Comparison of ENCODE assay signal across 2 fruit fly cellular contexts in genomic region chr3R:25982734-25983133, dm6.
TF ChIP-seq lines count a peak whose summit lies in the region.

Gene Nf1, plus strand, starts transcription at chr3R:25983013.

- no peak for TF ChIP-seq CTCF in whole organism, embryonic (GFP tag; optimal IDR thresholded peaks at IDR 0.05; lab: Kevin White, UChicago)

TF ChIP-seq in whole organism, embryonic, 481 proteins besides CTCF, POLR2A, EP300 and RAD21 (continues in another document):
- no peak for TF ChIP-seq CG18262 (tag; optimal IDR thresholded peaks at IDR 0.05; lab: Kevin White, UChicago)
- TF ChIP-seq CG7963 (GFP tag; IDR thresholded peaks at IDR 0.05; lab: Robert Waterston, UW; ENCODE audit: partially characterized antibody): 0 out of 3 replicates have a peak, but pooled peaks have one; percentile 38
- no peak for TF ChIP-seq CG43689 (GFP tag; IDR thresholded peaks at IDR 0.05; lab: Robert Waterston, UW)
- TF ChIP-seq CG13424 (tag; optimal IDR thresholded peaks at IDR 0.05; lab: Kevin White, UChicago): no peak
- peak; percentile 7 for TF ChIP-seq Antp (GFP tag; optimal IDR thresholded peaks at IDR 0.05; lab: Kevin White, UChicago)
- peak; percentile 90 for TF ChIP-seq bbx (GFP tag; IDR thresholded peaks at IDR 0.05; lab: Robert Waterston, UW; ENCODE audit: partially characterized antibody)
- peak; percentile 73 for TF ChIP-seq CG2116 (GFP tag; optimal IDR thresholded peaks at IDR 0.05; lab: Kevin White, UChicago)
- peak; percentile 66 for TF ChIP-seq HLH4C (GFP tag; IDR thresholded peaks at IDR 0.05; lab: Robert Waterston, UW; ENCODE audit: partially characterized antibody)
- TF ChIP-seq CG2678 (tag; optimal IDR thresholded peaks at IDR 0.05; lab: Kevin White, UChicago): no peak
- peak; percentile 48; the same call in 1 of the 2 replicates for TF ChIP-seq tna (GFP tag; IDR thresholded peaks at IDR 0.05; lab: Robert Waterston, UW; ENCODE audit: partially characterized antibody)
- peak; percentile 26 for TF ChIP-seq MESR4 (GFP tag; optimal IDR thresholded peaks at IDR 0.05; lab: Kevin White, UChicago)
- peak; percentile 77 for TF ChIP-seq CG6791 (GFP tag; IDR thresholded peaks at IDR 0.05; lab: Robert Waterston, UW; ENCODE audit: partially characterized antibody)
- peak; percentile 61; the same call in 1 of the 2 replicates for TF ChIP-seq nerfin-2 (GFP tag; IDR thresholded peaks at IDR 0.05; lab: Robert Waterston, UW; ENCODE audit: partially characterized antibody)
- TF ChIP-seq Dref (GFP tag; IDR thresholded peaks at IDR 0.05; lab: Robert Waterston, UW): peak; percentile 86
- TF ChIP-seq CHES-1-like (GFP tag; optimal IDR thresholded peaks at IDR 0.05; lab: Kevin White, UChicago): no peak
- peak; percentile 49 for TF ChIP-seq zen (tag; optimal IDR thresholded peaks at IDR 0.05; lab: Kevin White, UChicago)
- peak; percentile 57; the same call in 1 of the 3 replicates for TF ChIP-seq mld (GFP tag; IDR thresholded peaks at IDR 0.05; lab: Robert Waterston, UW; ENCODE audit: partially characterized antibody)
- TF ChIP-seq CG17568 (GFP tag; optimal IDR thresholded peaks at IDR 0.05; lab: Kevin White, UChicago): no peak
- 0 out of 2 replicates have a peak, but pooled peaks have one; percentile 13 for TF ChIP-seq CG3847 (GFP tag; IDR thresholded peaks at IDR 0.05; lab: Robert Waterston, UW)
- TF ChIP-seq HmgZ (tag; optimal IDR thresholded peaks at IDR 0.05; lab: Kevin White, UChicago): no peak
- TF ChIP-seq knrl (GFP tag; IDR thresholded peaks at IDR 0.05; lab: Robert Waterston, UW; ENCODE audit: partially characterized antibody): peak; percentile 85
- TF ChIP-seq CG7357 (GFP tag; IDR thresholded peaks at IDR 0.05; lab: Robert Waterston, UW): no peak
- peak; percentile 13 for TF ChIP-seq Sry-β (GFP tag; optimal IDR thresholded peaks at IDR 0.05; lab: Kevin White, UChicago)
- no peak for TF ChIP-seq CG17912 (GFP tag; optimal IDR thresholded peaks at IDR 0.05; lab: Kevin White, UChicago)
- TF ChIP-seq Mrtf (GFP tag; IDR thresholded peaks at IDR 0.05; lab: Robert Waterston, UW): no peak
- peak; percentile 89 for TF ChIP-seq amos (GFP tag; IDR thresholded peaks at IDR 0.05; lab: Robert Waterston, UW; ENCODE audit: partially characterized antibody)
- peak; percentile 98 for TF ChIP-seq E2f2 (GFP tag; IDR thresholded peaks at IDR 0.05; lab: Robert Waterston, UW)
- TF ChIP-seq tin (GFP tag; optimal IDR thresholded peaks at IDR 0.05; lab: Kevin White, UChicago): peak; percentile 28
- peak; percentile 0 for TF ChIP-seq Chrac-16 (GFP tag; optimal IDR thresholded peaks at IDR 0.05; lab: Kevin White, UChicago)
- TF ChIP-seq row (GFP tag; IDR thresholded peaks at IDR 0.05; lab: Robert Waterston, UW): peak; percentile 35; the same call in 1 of the 3 replicates
- TF ChIP-seq inv (GFP tag; IDR thresholded peaks at IDR 0.05; lab: Robert Waterston, UW; ENCODE audit: partially characterized antibody): peak; percentile 74
- TF ChIP-seq BEAF-32 (GFP tag; optimal IDR thresholded peaks at IDR 0.05; lab: Kevin White, UChicago): peak; percentile 88
- TF ChIP-seq vnd (GFP tag; IDR thresholded peaks at IDR 0.05; lab: Robert Waterston, UW; ENCODE audit: partially characterized antibody): peak; percentile 70
- TF ChIP-seq gfzf (GFP tag; optimal IDR thresholded peaks at IDR 0.05; lab: Kevin White, UChicago): peak; percentile 89
- peak; percentile 81 for TF ChIP-seq hbn (GFP tag; IDR thresholded peaks at IDR 0.05; lab: Robert Waterston, UW; ENCODE audit: partially characterized antibody)
- peak; percentile 78 for TF ChIP-seq trem (tag; optimal IDR thresholded peaks at IDR 0.05; lab: Kevin White, UChicago)
- TF ChIP-seq Trl (optimal IDR thresholded peaks at IDR 0.05; lab: Kevin White, UChicago): no peak
- TF ChIP-seq Trl (GFP tag; optimal IDR thresholded peaks at IDR 0.05; lab: Kevin White, UChicago): no peak
- TF ChIP-seq repo (GFP tag; optimal IDR thresholded peaks at IDR 0.05; lab: Kevin White, UChicago): peak; percentile 34
- peak; percentile 84 for TF ChIP-seq stwl (tag; optimal IDR thresholded peaks at IDR 0.05; lab: Kevin White, UChicago)
- no peak for TF ChIP-seq CG1233 (GFP tag; optimal IDR thresholded peaks at IDR 0.05; lab: Kevin White, UChicago)
- TF ChIP-seq CG14710 (tag; optimal IDR thresholded peaks at IDR 0.05; lab: Kevin White, UChicago): no peak

TF ChIP-seq in whole organism, wandering third instar larva, 38 proteins besides CTCF, POLR2A, EP300 and RAD21:
- TF ChIP-seq Hr83 (GFP tag; optimal IDR thresholded peaks at IDR 0.05; lab: Kevin White, UChicago; ENCODE audit: poor library complexity, severe bottlenecking): peak; percentile 68
- TF ChIP-seq N (GFP tag; optimal IDR thresholded peaks at IDR 0.05; lab: Kevin White, UChicago): no peak
- no peak for TF ChIP-seq tai (GFP tag; optimal IDR thresholded peaks at IDR 0.05; lab: Kevin White, UChicago)

Comparison
In these comparisons a context has a peak if more than half of its experiments do, and no peak if none do; other contexts are left out.
1. Of the 10 proteins assayed by ChIP-seq in both whole organism, embryonic and whole organism, wandering third instar larva: peak only in whole organism, embryonic: Abd-B; only in whole organism, wandering third instar larva: none; in both: none; in neither: 9.